Worm (Caenorhabditis elegans) whole organism, L4 larva: ENCODE results near the gene T03F7.7.

Experiments
- F26F4.8 ChIP-seq: fragments of 200-800 bp; sonication (Bioruptor generic); conservative IDR thresholded peaks from 2 replicates; pipeline ENCODE4 v1.3.6; 2022; ENCODE audit warnings: missing genetic modification characterization, missing compliant biosample characterization
- F44E2.7 ChIP-seq: fragments of 200-800 bp; sonication (Bioruptor generic); IDR thresholded peaks from 2 replicates; pipeline ENCODE4 v2.1.2; 2022; ENCODE audit warnings: missing genetic modification characterization, missing compliant biosample characterization
- F49E8.2 ChIP-seq: sonication (generic microtip); optimal IDR thresholded peaks from 2 replicates; lab custom pipeline; 2016; ENCODE audit warnings: missing compliant biosample characterization, mild to moderate bottlenecking, missing genetic modification characterization, borderline replicate concordance
- T20F7.1 ChIP-seq: fragments of 200-800 bp; sonication (Bioruptor generic); optimal IDR thresholded peaks from 2 replicates; lab custom pipeline; 2018; ENCODE audit warnings: mild to moderate bottlenecking, missing genetic modification characterization, missing compliant biosample characterization
- Y48G9A.11 ChIP-seq: fragments of 200-800 bp; sonication (Bioruptor generic); IDR thresholded peaks from 2 replicates; pipeline ENCODE4 v1.3.6; 2022; ENCODE audit warnings: missing genetic modification reagents, missing genetic modification characterization, missing compliant biosample characterization
- Y5F2A.4 ChIP-seq: fragments of 200-800 bp; sonication (Bioruptor generic); optimal IDR thresholded peaks from 2 replicates; lab custom pipeline; 2018; ENCODE audit warnings: mild to moderate bottlenecking, missing genetic modification characterization, missing compliant biosample characterization
- ZK546.5 ChIP-seq, 2 experiments: sonication (generic microtip); optimal IDR thresholded peaks; 2 replicates each; lab custom pipeline; 2017; ENCODE audit warnings: missing biosample characterization in 2 of 2, missing genetic modification characterization in 2 of 2
- aly-2 ChIP-seq: sonication (generic microtip); optimal IDR thresholded peaks from 2 replicates; lab custom pipeline; 2018; ENCODE audit warnings: missing biosample characterization, missing genetic modification characterization
- ama-1 ChIP-seq: fragments of 150-350 bp; optimal IDR thresholded peaks from 2 replicates; lab custom pipeline; 2014; ENCODE audit warnings: inconsistent platforms, mixed read lengths
- arid-1 ChIP-seq: fragments of 200-800 bp; sonication (Bioruptor generic); conservative IDR thresholded peaks from 2 replicates; pipeline ENCODE4 v1.3.6; 2022; ENCODE audit warnings: missing genetic modification reagents, missing genetic modification characterization, missing compliant biosample characterization
- ceh-20 ChIP-seq: fragments of 200-800 bp; sonication (Bioruptor generic); IDR thresholded peaks from 2 replicates; pipeline ENCODE4 v1.3.6; 2022; ENCODE audit warnings: missing genetic modification reagents, missing genetic modification characterization, missing compliant biosample characterization
- ceh-32 ChIP-seq: sonication (generic microtip); optimal IDR thresholded peaks from 2 replicates; lab custom pipeline; 2016; ENCODE audit warnings: mild to moderate bottlenecking, missing genetic modification characterization, missing compliant biosample characterization; ENCODE audit not compliant: poor library complexity
- ceh-44 ChIP-seq: fragments of 200-800 bp; sonication (Bioruptor generic); IDR thresholded peaks from 2 replicates; pipeline ENCODE4 v1.3.6; 2022; ENCODE audit warnings: missing genetic modification reagents, missing genetic modification characterization, missing compliant biosample characterization
- ces-1 ChIP-seq: fragments of 150-350 bp; sonication (generic microtip); optimal IDR thresholded peaks from 4 replicates; lab custom pipeline; 2014; ENCODE audit warnings: missing biosample characterization, missing genetic modification reagents, missing genetic modification characterization
- cey-2 ChIP-seq: sonication (generic microtip); optimal IDR thresholded peaks from 3 replicates; lab custom pipeline; 2017; ENCODE audit warnings: missing genetic modification characterization, mild to moderate bottlenecking, missing compliant biosample characterization, antibody characterized with exemption, borderline replicate concordance; ENCODE audit not compliant: insufficient read depth
- daf-19 ChIP-seq: fragments of 200-800 bp; sonication (Bioruptor generic); conservative IDR thresholded peaks from 2 replicates; pipeline ENCODE4 v1.3.6; 2022; ENCODE audit warnings: missing genetic modification characterization, missing compliant biosample characterization
- daf-8 ChIP-seq: fragments of 200-800 bp; sonication (Bioruptor generic); IDR thresholded peaks from 2 replicates; pipeline ENCODE4 v1.3.6; 2022; ENCODE audit warnings: missing genetic modification characterization, missing compliant biosample characterization
- dmd-6 ChIP-seq: fragments of 200-800 bp; sonication (Bioruptor generic); IDR thresholded peaks from 2 replicates; pipeline ENCODE4 v1.3.6; 2022; ENCODE audit warnings: missing genetic modification reagents, missing genetic modification characterization, missing compliant biosample characterization
- dmd-9 ChIP-seq: fragments of 200-800 bp; sonication (Bioruptor generic); IDR thresholded peaks from 2 replicates; pipeline ENCODE4 v1.3.6; 2022; ENCODE audit warnings: missing genetic modification reagents, missing genetic modification characterization, missing compliant biosample characterization
- duxl-1 ChIP-seq: sonication (generic microtip); optimal IDR thresholded peaks from 2 replicates; lab custom pipeline; 2016; ENCODE audit warnings: mild to moderate bottlenecking, missing genetic modification characterization, moderate library complexity, missing compliant biosample characterization; ENCODE audit not compliant: poor library complexity
- dve-1 ChIP-seq: sonication (generic microtip); optimal IDR thresholded peaks from 2 replicates; lab custom pipeline; 2017; ENCODE audit warnings: antibody characterized with exemption, mild to moderate bottlenecking, missing genetic modification characterization, missing compliant biosample characterization; ENCODE audit not compliant: insufficient read depth
- egl-27 ChIP-seq: sonication (generic microtip); optimal IDR thresholded peaks from 3 replicates; lab custom pipeline; 2017; ENCODE audit warnings: missing biosample characterization, missing genetic modification reagents, missing genetic modification characterization
- egl-43 ChIP-seq: fragments of 200-800 bp; sonication (Bioruptor generic); IDR thresholded peaks from 2 replicates; pipeline ENCODE4 v1.3.6; 2022; ENCODE audit warnings: missing genetic modification reagents, missing genetic modification characterization, missing compliant biosample characterization
- hif-1 ChIP-seq, 2 experiments: sonication (generic microtip); optimal IDR thresholded peaks; 2 replicates each; lab custom pipeline; 2016 to 2017; ENCODE audit warnings: missing compliant biosample characterization in 2 of 2, missing genetic modification characterization in 2 of 2, missing genetic modification reagents in 2 of 2, missing genotype in 2 of 2, mild to moderate bottlenecking in 1 of 2
- hmg-1.1 ChIP-seq: fragments of 200-800 bp; sonication (Bioruptor generic); IDR thresholded peaks from 2 replicates; pipeline ENCODE4 v1.3.6; 2022; ENCODE audit warnings: missing genetic modification reagents, missing genetic modification characterization, missing compliant biosample characterization
- jun-1 ChIP-seq: fragments of 150-350 bp; optimal IDR thresholded peaks from 2 replicates; lab custom pipeline; 2014; ENCODE audit warnings: missing biosample characterization, missing genetic modification reagents, missing genetic modification characterization
- lin-13 ChIP-seq: fragments of 150-350 bp; optimal IDR thresholded peaks from 2 replicates; lab custom pipeline; 2014; ENCODE audit warnings: missing biosample characterization, missing genetic modification reagents, missing genetic modification characterization
- lin-38 ChIP-seq: fragments of 200-800 bp; sonication (Bioruptor generic); IDR thresholded peaks from 2 replicates; pipeline ENCODE4 v1.3.6; 2022; ENCODE audit warnings: missing genetic modification reagents, missing genetic modification characterization, missing compliant biosample characterization
- madf-5 ChIP-seq, 2 experiments: fragments of 200-800 bp; sonication (Bioruptor generic); IDR thresholded peaks; 2 replicates each; pipeline ENCODE4 v1.3.6; 2022; ENCODE audit warnings: missing compliant biosample characterization in 2 of 2, missing genetic modification characterization in 2 of 2
- mdl-1 ChIP-seq, 2 experiments: fragments of 150-350 bp in 1 of 2; sonication (generic microtip) in 1 of 2; optimal IDR thresholded peaks; 2 replicates each; lab custom pipeline; 2014 to 2017; ENCODE audit warnings: missing biosample characterization in 2 of 2, missing genetic modification characterization in 2 of 2
- mdt-29 ChIP-seq: fragments of 200-800 bp; sonication (Bioruptor generic); IDR thresholded peaks from 2 replicates; pipeline ENCODE4 v1.3.6; 2022; ENCODE audit warnings: missing genetic modification reagents, missing genetic modification characterization, missing compliant biosample characterization
- mes-2 ChIP-seq: sonication (generic microtip); optimal IDR thresholded peaks from 2 replicates; lab custom pipeline; 2016; ENCODE audit warnings: missing genotype, mild to moderate bottlenecking, missing genetic modification characterization, missing compliant biosample characterization; ENCODE audit not compliant: poor library complexity, severe bottlenecking
- mxl-3 ChIP-seq: fragments of 200-800 bp; sonication (Bioruptor generic); optimal IDR thresholded peaks from 2 replicates; lab custom pipeline; 2018; ENCODE audit warnings: mild to moderate bottlenecking, missing genetic modification characterization, missing compliant biosample characterization
- nhr-111 ChIP-seq: fragments of 200-800 bp; sonication (Bioruptor generic); optimal IDR thresholded peaks from 2 replicates; lab custom pipeline; 2018; ENCODE audit warnings: mild to moderate bottlenecking, missing genetic modification characterization, missing compliant biosample characterization
- nhr-237 ChIP-seq: sonication (generic microtip); optimal IDR thresholded peaks from 2 replicates; lab custom pipeline; 2017; ENCODE audit warnings: missing biosample characterization, missing genetic modification characterization
- nhr-25 ChIP-seq: sonication (generic microtip); optimal IDR thresholded peaks from 2 replicates; lab custom pipeline; 2017; ENCODE audit warnings: missing genetic modification characterization, mild to moderate bottlenecking, missing compliant biosample characterization, antibody characterized with exemption, moderate library complexity, borderline replicate concordance; ENCODE audit not compliant: insufficient read depth
- nhr-28 ChIP-seq: fragments of 150-350 bp; optimal IDR thresholded peaks from 2 replicates; lab custom pipeline; 2014; ENCODE audit warnings: missing biosample characterization, missing genetic modification characterization
- nhr-41 ChIP-seq: fragments of 200-800 bp; sonication (Bioruptor generic); IDR thresholded peaks from 2 replicates; pipeline ENCODE4 v1.3.6; 2022; ENCODE audit warnings: missing genetic modification reagents, missing genetic modification characterization, missing compliant biosample characterization
- php-3 ChIP-seq: fragments of 200-800 bp; sonication (Bioruptor generic); IDR thresholded peaks from 2 replicates; pipeline ENCODE4 v1.3.6; 2022; ENCODE audit warnings: missing genetic modification reagents, missing genetic modification characterization, missing compliant biosample characterization
- rbr-2 ChIP-seq: sonication (generic microtip); optimal IDR thresholded peaks from 2 replicates; lab custom pipeline; 2016; ENCODE audit warnings: missing genotype, missing genetic modification characterization, missing compliant biosample characterization
- sdz-12 ChIP-seq: fragments of 200-800 bp; sonication (Bioruptor generic); optimal IDR thresholded peaks from 2 replicates; lab custom pipeline; 2018; ENCODE audit warnings: mild to moderate bottlenecking, missing genetic modification characterization, missing compliant biosample characterization
- snpc-4 ChIP-seq: fragments of 150-350 bp; optimal IDR thresholded peaks from 2 replicates; lab custom pipeline; 2014; ENCODE audit warnings: missing biosample characterization, missing genetic modification characterization
- spr-1 ChIP-seq: sonication (generic microtip); optimal IDR thresholded peaks from 2 replicates; lab custom pipeline; 2016; ENCODE audit warnings: mild to moderate bottlenecking, missing genetic modification characterization, missing compliant biosample characterization
- unc-62 ChIP-seq, 3 experiments: fragments of 150-350 bp in 1 of 3; sonication (generic microtip); optimal IDR thresholded peaks in 2 of 3; peaks in 1 of 3; 1 replicate in 1 of 3; 2 replicates in 2 of 3; lab custom pipeline; 2014 to 2017; ENCODE audit warnings: missing biosample characterization in 3 of 3, missing genetic modification characterization in 3 of 3, missing genetic modification reagents in 3 of 3, missing genotype in 1 of 3
- zag-1 ChIP-seq: fragments of 150-350 bp; optimal IDR thresholded peaks from 2 replicates; lab custom pipeline; 2014; ENCODE audit warnings: missing biosample characterization, missing genetic modification characterization
- zfp-2 ChIP-seq: sonication (generic microtip); optimal IDR thresholded peaks from 2 replicates; lab custom pipeline; 2016; ENCODE audit warnings: mild to moderate bottlenecking, missing genetic modification characterization, missing compliant biosample characterization
- zip-2 ChIP-seq: fragments of 150-350 bp; optimal IDR thresholded peaks from 2 replicates; lab custom pipeline; 2014; ENCODE audit warnings: missing biosample characterization, missing genetic modification characterization

The T03F7.7 gene

ce11 chrV:11323720-11324119 is 12.5 kb downstream of the T03F7.7 start, which contains the start of gene str-141:
Gene str-141, minus strand, starts transcription at chrV:11323820.
- TF ChIP-seq aly-2 (no peak), egl-27 (tag; lab: Kevin White, UChicago) (no peak), mxl-3 (GFP tag; lab: Kevin White, UChicago) (no peak), daf-19 (no peak), madf-5 (GFP tag; IDR thresholded peaks at IDR 0.05; lab: Robert Waterston, UW) (no peak), mdt-29 (GFP tag; lab: Robert Waterston, UW) (no peak), cey-2 (tag; lab: Kevin White, UChicago) (no peak), ama-1 (lab: Kevin White, UChicago) (peak; percentile 12), lin-13 (GFP tag; lab: Kevin White, UChicago) (no peak), dmd-9 (GFP tag; lab: Robert Waterston, UW) (no peak), egl-43 (GFP tag; lab: Robert Waterston, UW) (no peak), F49E8.2 (tag; lab: Kevin White, UChicago) (no peak), zfp-2 (tag; lab: Kevin White, UChicago) (no peak), php-3 (no peak), nhr-25 (tag; lab: Kevin White, UChicago) (no peak), unc-62 (GFP tag; optimal IDR thresholded peaks at IDR 0.05 in 1 of 2; lab: Kevin White, UChicago) (peak in 1 of 2 experiments; percentile 3), unc-62 (tag; optimal IDR thresholded peaks at IDR 0.05; lab: Kevin White, UChicago) (no peak), F44E2.7 (no peak), zag-1 (tag; lab: Kevin White, UChicago) (no peak), nhr-237 (tag; lab: Kevin White, UChicago) (no peak), duxl-1 (tag; lab: Kevin White, UChicago) (peak; percentile 4), ceh-32 (tag; lab: Kevin White, UChicago) (no peak), daf-8 (GFP tag; lab: Robert Waterston, UW) (no peak), Y48G9A.11 (GFP tag; lab: Robert Waterston, UW) (no peak), ZK546.5 (tag; optimal IDR thresholded peaks at IDR 0.05; lab: Kevin White, UChicago) (no peak)

ce11 chrV:11326914-11327367 is 15.7 kb downstream of the T03F7.7 start, which contains the start of gene tmed-10:
Gene tmed-10, minus strand, starts transcription at chrV:11326964.
- TF ChIP-seq ama-1 (lab: Kevin White, UChicago) = no peak
- no peak for TF ChIP-seq F26F4.8
- no peak for TF ChIP-seq sdz-12 (GFP tag; lab: Kevin White, UChicago)
- no peak for TF ChIP-seq nhr-41
- TF ChIP-seq ceh-44 (GFP tag; lab: Robert Waterston, UW) = peak; percentile 53; the same call in 1 of the 2 replicates
- 0 out of 2 replicates have a peak, but pooled peaks have one; percentile 10 for TF ChIP-seq dmd-9 (GFP tag; lab: Robert Waterston, UW)
- TF ChIP-seq arid-1 = no peak
- peak; percentile 72 for TF ChIP-seq dmd-6 (GFP tag; lab: Robert Waterston, UW)
- no peak for TF ChIP-seq ZK546.5 (tag; optimal IDR thresholded peaks at IDR 0.05; lab: Kevin White, UChicago)
- peak; percentile 50 for TF ChIP-seq T20F7.1 (GFP tag; lab: Kevin White, UChicago)
- peak; percentile 95 for TF ChIP-seq lin-38 (GFP tag; lab: Robert Waterston, UW)
- peak; percentile 76 for TF ChIP-seq hmg-1.1 (GFP tag; lab: Robert Waterston, UW)
- TF ChIP-seq php-3 = no peak
- peak; percentile 84 for TF ChIP-seq mes-2
- peak; percentile 43 for TF ChIP-seq nhr-28 (tag; lab: Kevin White, UChicago)
- no peak for TF ChIP-seq F44E2.7
- no peak for TF ChIP-seq nhr-111 (GFP tag; lab: Kevin White, UChicago)
- TF ChIP-seq aly-2 = no peak
- no peak for TF ChIP-seq Y5F2A.4 (GFP tag; lab: Kevin White, UChicago)
- TF ChIP-seq hif-1 (tag; optimal IDR thresholded peaks at IDR 0.05; lab: Kevin White, UChicago) = peak in 1 of 2 experiments; percentile 12
- TF ChIP-seq zip-2 (tag; lab: Kevin White, UChicago) = no peak
- TF ChIP-seq mdl-1 (tag; optimal IDR thresholded peaks at IDR 0.05; lab: Kevin White, UChicago) = peak in 1 of 2 experiments; percentile 3
- TF ChIP-seq dve-1 (tag; lab: Kevin White, UChicago) = peak; percentile 56
- no peak for TF ChIP-seq snpc-4 (tag; lab: Kevin White, UChicago)
- peak; percentile 77 for TF ChIP-seq mxl-3 (GFP tag; lab: Kevin White, UChicago)
- TF ChIP-seq ceh-20 (GFP tag; lab: Robert Waterston, UW) = peak; percentile 75
- peak; percentile 50 for TF ChIP-seq rbr-2 (tag; lab: Kevin White, UChicago)
- no peak for TF ChIP-seq spr-1
- TF ChIP-seq jun-1 = no peak
- no peak for TF ChIP-seq ces-1 (GFP tag; lab: Kevin White, UChicago)
